Fruit fly (Drosophila melanogaster) whole organism, embryonic: ENCODE data around the gene beta4GalT7.

Experiments used
- Bteb2 ChIP-seq: fragments of 200-800 bp; sonication (Bioruptor generic); optimal IDR thresholded peaks from 2 replicates; lab custom pipeline; 2016; ENCODE audit warnings: missing biosample characterization, missing genetic modification characterization
- CG10565 ChIP-seq: fragments of 200-800 bp; sonication (Bioruptor generic); optimal IDR thresholded peaks from 3 replicates; lab custom pipeline; 2016; ENCODE audit warnings: missing biosample characterization, mild to moderate bottlenecking, missing genetic modification characterization
- CG11504 ChIP-seq: fragments of 200-800 bp; sonication (Bioruptor generic); optimal IDR thresholded peaks from 3 replicates; lab custom pipeline; 2019; ENCODE audit warnings: missing biosample characterization, mild to moderate bottlenecking, missing genetic modification characterization, moderate library complexity
- CG12769 ChIP-seq: fragments of 200-800 bp; sonication (Bioruptor generic); optimal IDR thresholded peaks from 2 replicates; lab custom pipeline; 2019; ENCODE audit warnings: missing biosample characterization, mild to moderate bottlenecking, missing genetic modification characterization, moderate library complexity
- CG17829 ChIP-seq: fragments of 200-800 bp; optimal IDR thresholded peaks from 2 replicates; lab custom pipeline; 2019; ENCODE audit warnings: missing biosample characterization, mild to moderate bottlenecking, missing genetic modification characterization, moderate library complexity
- CG18011 ChIP-seq: fragments of 200-800 bp; sonication (Bioruptor generic); optimal IDR thresholded peaks from 2 replicates; lab custom pipeline; 2017; ENCODE audit warnings: missing biosample characterization, missing genetic modification characterization, mild to moderate bottlenecking, moderate library complexity, missing genotype
- CG2116 ChIP-seq: fragments of 200-800 bp; sonication (Bioruptor generic); optimal IDR thresholded peaks from 3 replicates; lab custom pipeline; 2018; ENCODE audit warnings: missing biosample characterization, mild to moderate bottlenecking, missing genetic modification characterization
- CG2129 ChIP-seq: fragments of 200-800 bp; sonication (Bioruptor generic); IDR thresholded peaks from 2 replicates; pipeline ENCODE4 v1.3.6; 2022; ENCODE audit warnings: missing biosample characterization, missing genetic modification characterization; ENCODE audit not compliant: partially characterized antibody
- CG2875 ChIP-seq: fragments of 200-800 bp; sonication (Bioruptor generic); optimal IDR thresholded peaks from 2 replicates; lab custom pipeline; 2017; ENCODE audit warnings: missing biosample characterization, mild to moderate bottlenecking, missing genetic modification characterization, missing genetic modification reagents
- CG30020 ChIP-seq: fragments of 200-800 bp; optimal IDR thresholded peaks from 2 replicates; lab custom pipeline; 2019; ENCODE audit warnings: missing biosample characterization, mild to moderate bottlenecking, missing genetic modification characterization, moderate library complexity
- CG31365 ChIP-seq: fragments of 200-800 bp; sonication (Bioruptor generic); optimal IDR thresholded peaks from 2 replicates; lab custom pipeline; 2018; ENCODE audit warnings: missing biosample characterization, mild to moderate bottlenecking, missing genetic modification characterization
- CG31388 ChIP-seq: fragments of 200-800 bp; sonication (Bioruptor generic); optimal IDR thresholded peaks from 2 replicates; lab custom pipeline; 2016; ENCODE audit warnings: missing biosample characterization, missing genetic modification characterization
- CG32772 ChIP-seq: fragments of 200-800 bp; sonication (Bioruptor generic); IDR thresholded peaks from 2 replicates; pipeline ENCODE4 v1.3.6; 2022; ENCODE audit warnings: missing biosample characterization, missing genetic modification characterization
- CG3281 ChIP-seq: fragments of 200-800 bp; sonication (Bioruptor generic); optimal IDR thresholded peaks from 3 replicates; lab custom pipeline; 2017; ENCODE audit warnings: missing biosample characterization, mild to moderate bottlenecking, missing genetic modification characterization
- CG3995 ChIP-seq: fragments of 200-800 bp; sonication (Bioruptor generic); optimal IDR thresholded peaks from 3 replicates; lab custom pipeline; 2016; ENCODE audit warnings: missing biosample characterization, missing genetic modification characterization
- CG4282 ChIP-seq: fragments of 200-800 bp; sonication (Bioruptor generic); optimal IDR thresholded peaks from 2 replicates; lab custom pipeline; 2016; ENCODE audit warnings: missing biosample characterization, missing genetic modification characterization
- CG43689 ChIP-seq: fragments of 200-800 bp; sonication (Bioruptor generic); IDR thresholded peaks from 2 replicates; pipeline ENCODE4 v1.3.6; 2022; ENCODE audit warnings: missing biosample characterization, missing genetic modification characterization
- CG6813 ChIP-seq: fragments of 200-800 bp; sonication (Bioruptor generic); optimal IDR thresholded peaks from 2 replicates; lab custom pipeline; 2017; ENCODE audit warnings: missing biosample characterization, missing genetic modification characterization, mild to moderate bottlenecking, moderate library complexity, missing genetic modification reagents
- CG8359 ChIP-seq: fragments of 200-800 bp; sonication (Bioruptor generic); optimal IDR thresholded peaks from 2 replicates; lab custom pipeline; 2017; ENCODE audit warnings: missing biosample characterization, mild to moderate bottlenecking, missing genetic modification characterization, borderline replicate concordance
- CG8388 ChIP-seq: fragments of 200-800 bp; sonication (Bioruptor generic); optimal IDR thresholded peaks from 2 replicates; lab custom pipeline; 2019; ENCODE audit warnings: missing biosample characterization, mild to moderate bottlenecking, missing genetic modification characterization, moderate library complexity
- CG9727 ChIP-seq: fragments of 200-800 bp; sonication (Bioruptor generic); optimal IDR thresholded peaks from 3 replicates; lab custom pipeline; 2017; ENCODE audit warnings: missing biosample characterization, mild to moderate bottlenecking, missing genetic modification characterization
- CrebB ChIP-seq: fragments of 200-800 bp; sonication (Bioruptor generic); optimal IDR thresholded peaks from 3 replicates; lab custom pipeline; 2018; ENCODE audit warnings: missing biosample characterization, mild to moderate bottlenecking, missing genetic modification characterization
- D19B ChIP-seq: fragments of 200-800 bp; sonication (Bioruptor generic); optimal IDR thresholded peaks from 2 replicates; lab custom pipeline; 2017; ENCODE audit warnings: missing biosample characterization, mild to moderate bottlenecking, missing genetic modification characterization
- Gsc ChIP-seq: fragments of 200-800 bp; sonication (Bioruptor generic); IDR thresholded peaks from 2 replicates; pipeline ENCODE4 v1.3.6; 2022; ENCODE audit warnings: missing biosample characterization, missing genetic modification characterization
- HLH4C ChIP-seq: fragments of 200-800 bp; sonication (Bioruptor generic); IDR thresholded peaks from 3 replicates; pipeline ENCODE4 v1.3.6; 2022; ENCODE audit warnings: missing biosample characterization, missing genetic modification characterization; ENCODE audit not compliant: partially characterized antibody
- Lhr ChIP-seq: fragments of 200-800 bp; sonication (Bioruptor generic); optimal IDR thresholded peaks from 3 replicates; lab custom pipeline; 2017; ENCODE audit warnings: mild to moderate bottlenecking, missing biosample characterization, missing genetic modification reagents, missing genetic modification characterization
- Mad ChIP-seq: fragments of 200-800 bp; sonication (Bioruptor generic); optimal IDR thresholded peaks from 2 replicates; lab custom pipeline; 2016; ENCODE audit warnings: missing biosample characterization, missing genetic modification characterization
- Mrtf ChIP-seq: fragments of 200-800 bp; sonication (Bioruptor generic); IDR thresholded peaks from 3 replicates; pipeline ENCODE4 v1.3.6; 2022; ENCODE audit warnings: missing biosample characterization, missing genetic modification characterization
- NC2β ChIP-seq: fragments of 200-800 bp; sonication (Bioruptor generic); optimal IDR thresholded peaks from 2 replicates; lab custom pipeline; 2016; ENCODE audit warnings: missing biosample characterization, missing genetic modification characterization
- Pdp1 ChIP-seq, 2 experiments: fragments of 200-800 bp; sonication (Bioruptor generic); optimal IDR thresholded peaks; 3 replicates each; lab custom pipeline; 2016; ENCODE audit warnings: missing biosample characterization in 2 of 2, missing genetic modification characterization in 2 of 2, mild to moderate bottlenecking in 1 of 2, moderate library complexity in 1 of 2
- Scr ChIP-seq: fragments of 200-800 bp; sonication (Bioruptor generic); IDR thresholded peaks from 2 replicates; pipeline ENCODE4 v1.3.6; 2022; ENCODE audit warnings: missing biosample characterization, missing genetic modification characterization; ENCODE audit not compliant: partially characterized antibody
- Side ChIP-seq: fragments of 200-800 bp; sonication (Bioruptor generic); optimal IDR thresholded peaks from 2 replicates; lab custom pipeline; 2016; ENCODE audit warnings: missing biosample characterization, missing genetic modification characterization
- ash1 ChIP-seq: fragments of 200-800 bp; sonication (Bioruptor generic); optimal IDR thresholded peaks from 2 replicates; lab custom pipeline; 2018; ENCODE audit warnings: missing biosample characterization, mild to moderate bottlenecking, missing genetic modification characterization
- bbx ChIP-seq: fragments of 200-800 bp; sonication (Bioruptor generic); IDR thresholded peaks from 2 replicates; pipeline ENCODE4 v1.3.6; 2022; ENCODE audit warnings: missing biosample characterization, missing genetic modification characterization; ENCODE audit not compliant: partially characterized antibody
- btn ChIP-seq: fragments of 200-800 bp; sonication (Bioruptor generic); optimal IDR thresholded peaks from 2 replicates; lab custom pipeline; 2016; ENCODE audit warnings: missing biosample characterization, missing genetic modification characterization
- chm ChIP-seq: fragments of 200-800 bp; sonication (Bioruptor generic); IDR thresholded peaks from 2 replicates; pipeline ENCODE4 v1.3.6; 2022; ENCODE audit warnings: missing biosample characterization, missing genetic modification characterization
- crc ChIP-seq: fragments of 200-800 bp; sonication (Bioruptor generic); optimal IDR thresholded peaks from 2 replicates; lab custom pipeline; 2016; ENCODE audit warnings: missing biosample characterization, missing genetic modification characterization
- crol ChIP-seq: fragments of 200-800 bp; sonication (Bioruptor generic); IDR thresholded peaks from 2 replicates; pipeline ENCODE4 v1.3.6; 2022; ENCODE audit warnings: missing biosample characterization, missing genetic modification characterization
- dm ChIP-seq: fragments of 200-800 bp; sonication (Bioruptor generic); optimal IDR thresholded peaks from 3 replicates; lab custom pipeline; 2016; ENCODE audit warnings: missing biosample characterization, missing genetic modification characterization
- eve ChIP-seq, 2 experiments: fragments of >200 bp; optimal IDR thresholded peaks; 2 replicates each; lab custom pipeline; 2017; ENCODE audit warnings: missing biosample characterization in 2 of 2, missing genetic modification characterization in 2 of 2
- fd102C ChIP-seq: fragments of 200-800 bp; sonication (Bioruptor generic); optimal IDR thresholded peaks from 2 replicates; lab custom pipeline; 2018; ENCODE audit warnings: missing biosample characterization, mild to moderate bottlenecking, missing genetic modification characterization, moderate library complexity
- grau ChIP-seq: fragments of 200-800 bp; optimal IDR thresholded peaks from 3 replicates; lab custom pipeline; 2019; ENCODE audit warnings: missing biosample characterization, mild to moderate bottlenecking, missing genetic modification characterization, moderate library complexity
- h ChIP-seq: fragments of >200 bp; optimal IDR thresholded peaks from 2 replicates; lab custom pipeline; 2017
- hb ChIP-seq: fragments of 200-800 bp; sonication (Bioruptor generic); IDR thresholded peaks from 3 replicates; pipeline ENCODE4 v1.3.6; 2022; ENCODE audit warnings: missing biosample characterization, missing genetic modification characterization; ENCODE audit not compliant: partially characterized antibody
- inv ChIP-seq: fragments of 200-800 bp; sonication (Bioruptor generic); IDR thresholded peaks from 2 replicates; pipeline ENCODE4 v1.3.6; 2022; ENCODE audit warnings: missing biosample characterization, missing genetic modification characterization; ENCODE audit not compliant: partially characterized antibody
- pnt ChIP-seq: fragments of 200-800 bp; sonication (Bioruptor generic); optimal IDR thresholded peaks from 3 replicates; lab custom pipeline; 2016; ENCODE audit warnings: missing biosample characterization, missing genetic modification characterization
- pzg ChIP-seq: fragments of 200-800 bp; sonication (Bioruptor generic); optimal IDR thresholded peaks from 3 replicates; lab custom pipeline; 2018; ENCODE audit warnings: missing biosample characterization, mild to moderate bottlenecking, missing genetic modification characterization, moderate library complexity
- tll ChIP-seq, 2 experiments: fragments of 200-800 bp in 1 of 2; fragments of >200 bp in 1 of 2; sonication (Bioruptor generic) in 1 of 2; optimal IDR thresholded peaks; 2 replicates each; lab custom pipeline; 2017 to 2019; ENCODE audit warnings: missing biosample characterization in 2 of 2, missing genetic modification characterization in 2 of 2, mild to moderate bottlenecking in 1 of 2, moderate library complexity in 1 of 2
- toy ChIP-seq: fragments of 200-800 bp; sonication (Bioruptor generic); IDR thresholded peaks from 2 replicates; pipeline ENCODE4 v1.3.6; 2022; ENCODE audit warnings: missing biosample characterization, missing genetic modification characterization
- vnd ChIP-seq: fragments of 200-800 bp; sonication (Bioruptor generic); IDR thresholded peaks from 3 replicates; pipeline ENCODE4 v1.3.6; 2022; ENCODE audit warnings: missing biosample characterization, missing genetic modification characterization; ENCODE audit not compliant: partially characterized antibody

Gene beta4GalT7

DNA sequence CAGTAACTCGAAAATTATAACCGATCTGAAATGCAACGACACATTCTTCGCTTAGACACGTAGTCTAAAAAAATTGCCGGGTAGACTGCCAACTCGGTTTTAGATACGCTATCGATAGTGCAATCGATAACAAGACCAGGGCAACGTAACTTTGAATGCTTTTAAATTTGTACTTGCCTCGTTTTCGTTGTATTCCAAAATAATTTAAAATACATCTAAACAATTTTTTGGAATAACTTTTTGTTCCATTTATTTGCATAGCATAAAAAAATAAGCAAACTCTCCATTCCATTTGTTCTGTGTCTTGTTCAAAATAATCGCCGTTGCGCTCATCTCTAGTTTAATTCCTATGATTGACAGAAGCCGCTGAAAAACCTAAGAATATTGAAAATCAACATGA, 46.5 kb downstream of the beta4GalT7 start, which contains the start of the genes Stt3B and CG11839 (continued):
- TF ChIP-seq dm (peak; percentile 58), toy (GFP tag; lab: Robert Waterston, UW) (no peak), pnt (peak; percentile 77), btn (GFP tag; lab: Kevin White, UChicago) (peak; percentile 43), chm (GFP tag; lab: Robert Waterston, UW) (no peak), CG11504 (tag; lab: Kevin White, UChicago) (no peak), eve (GFP tag; optimal IDR thresholded peaks at IDR 0.05; lab: Kevin White, UChicago) (no peak), vnd (GFP tag; lab: Robert Waterston, UW) (peak; percentile 90), Pdp1 (GFP tag; optimal IDR thresholded peaks at IDR 0.05; lab: Kevin White, UChicago) (peak in 1 of 2 experiments; percentile 84), CG2875 (GFP tag; lab: Kevin White, UChicago) (no peak), CG3281 (GFP tag; lab: Kevin White, UChicago) (peak; percentile 66), CG4282 (peak; percentile 67), CG2129 (GFP tag; lab: Robert Waterston, UW) (peak; percentile 89), Scr (GFP tag; lab: Robert Waterston, UW) (peak; percentile 95), CG8359 (GFP tag; lab: Kevin White, UChicago) (no peak), CG17829 (peak; percentile 72), tll (GFP tag; optimal IDR thresholded peaks at IDR 0.05; lab: Kevin White, UChicago) (peak in 1 of 2 experiments; percentile 35), D19B (GFP tag; lab: Kevin White, UChicago) (peak; percentile 32), CG30020 (tag; lab: Kevin White, UChicago) (peak; percentile 91), Side (GFP tag; lab: Kevin White, UChicago) (peak; percentile 72), fd102C (GFP tag; lab: Kevin White, UChicago) (no peak), CG32772 (GFP tag; lab: Robert Waterston, UW) (no peak), CG31365 (tag; lab: Kevin White, UChicago) (no peak), NC2β (GFP tag; lab: Kevin White, UChicago) (peak; percentile 71), Gsc (no peak), CG43689 (GFP tag; lab: Robert Waterston, UW) (no peak), Mad (GFP tag; lab: Kevin White, UChicago) (peak; percentile 72), h (no peak), CG9727 (GFP tag; lab: Kevin White, UChicago) (peak; percentile 74), bbx (GFP tag; lab: Robert Waterston, UW) (peak; percentile 84), crc (GFP tag; lab: Kevin White, UChicago) (peak; percentile 74), CG10565 (GFP tag; lab: Kevin White, UChicago) (no peak), inv (peak; percentile 89), CG31388 (peak; percentile 48), Mrtf (GFP tag; lab: Robert Waterston, UW) (0 out of 3 replicates have a peak, but pooled peaks have one; percentile 13), HLH4C (GFP tag; lab: Robert Waterston, UW) (peak; percentile 83), CG12769 (tag; lab: Kevin White, UChicago) (no peak), CG3995 (peak; percentile 4), grau (tag; lab: Kevin White, UChicago) (peak; percentile 73), ash1 (GFP tag; lab: Kevin White, UChicago) (no peak), Bteb2 (GFP tag; lab: Kevin White, UChicago) (peak; percentile 70), CG2116 (GFP tag; lab: Kevin White, UChicago) (peak; percentile 85), crol (GFP tag; lab: Robert Waterston, UW) (no peak), CrebB (tag; lab: Kevin White, UChicago) (peak; percentile 3), hb (GFP tag; lab: Robert Waterston, UW) (peak; percentile 91), CG6813 (GFP tag; lab: Kevin White, UChicago) (no peak), CG8388 (peak; percentile 28), pzg (peak; percentile 85), CG18011 (GFP tag; lab: Kevin White, UChicago) (peak; percentile 46), Lhr (no peak)
